Worm (Caenorhabditis elegans) whole organism, L1 larva: Measurements from ENCODE around the gene agxt-1.

ENCODE experiments used
- nhr-11 ChIP-seq: fragments of 150-350 bp; optimal IDR thresholded peaks from 2 replicates; lab custom pipeline; 2014; ENCODE audit warnings: missing biosample characterization, missing genetic modification characterization
- nhr-85 ChIP-seq: sonication (generic microtip); peaks from one replicate; lab custom pipeline; 2016; ENCODE audit warnings: missing genetic modification characterization, inconsistent platforms, missing compliant biosample characterization

DNA sequence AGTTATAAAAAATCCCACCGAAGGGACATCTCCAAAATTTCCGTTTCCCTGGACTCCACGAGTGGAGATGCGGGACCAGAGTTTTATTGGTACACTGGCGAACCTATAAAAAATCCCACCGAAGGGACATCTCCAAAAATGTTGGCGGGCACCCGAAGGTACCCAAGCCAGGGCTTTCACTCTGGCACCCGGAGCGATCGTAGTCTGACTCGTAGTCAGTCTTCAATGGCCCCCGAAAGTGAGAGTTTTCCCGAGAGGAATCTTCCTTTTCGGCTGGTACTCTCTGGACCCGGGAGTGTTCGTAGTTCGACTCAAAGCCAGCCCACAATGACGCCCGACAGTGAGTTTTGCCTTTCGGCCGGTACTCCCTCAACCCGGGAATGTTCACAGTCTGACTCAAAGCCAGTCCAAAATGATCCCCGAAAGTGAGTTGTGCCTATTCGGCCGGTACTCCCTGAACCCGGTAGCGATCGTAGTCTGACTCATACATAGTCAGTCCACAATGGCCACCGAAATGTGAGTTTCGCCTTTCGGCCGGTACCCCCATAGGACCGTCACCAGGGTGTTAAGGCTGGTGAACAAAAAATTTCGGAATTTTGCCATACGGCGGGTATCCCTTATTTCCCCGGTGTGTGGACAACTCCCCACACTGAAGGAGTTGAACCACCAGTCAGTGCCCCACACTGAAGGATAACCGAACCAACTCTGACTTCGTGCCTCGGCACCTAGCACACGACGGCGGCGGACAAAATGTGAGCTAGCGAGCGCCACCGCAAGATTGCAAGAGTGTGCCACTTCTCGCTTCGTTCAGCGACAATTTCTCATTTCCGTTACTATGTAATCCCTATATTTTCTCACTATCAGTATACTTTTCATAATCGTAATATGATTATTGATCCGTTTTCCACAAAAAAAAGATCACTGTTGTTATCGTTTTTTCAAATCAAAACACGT, 31.9 kb downstream of the agxt-1 start:
- TF ChIP-seq nhr-11 (no peak), nhr-85 (tag; lab: Kevin White, UChicago) (peak; percentile 8)
